Fruit fly (Drosophila melanogaster): Measurements from ENCODE around the gene CycY.

The CycY gene

DNA sequence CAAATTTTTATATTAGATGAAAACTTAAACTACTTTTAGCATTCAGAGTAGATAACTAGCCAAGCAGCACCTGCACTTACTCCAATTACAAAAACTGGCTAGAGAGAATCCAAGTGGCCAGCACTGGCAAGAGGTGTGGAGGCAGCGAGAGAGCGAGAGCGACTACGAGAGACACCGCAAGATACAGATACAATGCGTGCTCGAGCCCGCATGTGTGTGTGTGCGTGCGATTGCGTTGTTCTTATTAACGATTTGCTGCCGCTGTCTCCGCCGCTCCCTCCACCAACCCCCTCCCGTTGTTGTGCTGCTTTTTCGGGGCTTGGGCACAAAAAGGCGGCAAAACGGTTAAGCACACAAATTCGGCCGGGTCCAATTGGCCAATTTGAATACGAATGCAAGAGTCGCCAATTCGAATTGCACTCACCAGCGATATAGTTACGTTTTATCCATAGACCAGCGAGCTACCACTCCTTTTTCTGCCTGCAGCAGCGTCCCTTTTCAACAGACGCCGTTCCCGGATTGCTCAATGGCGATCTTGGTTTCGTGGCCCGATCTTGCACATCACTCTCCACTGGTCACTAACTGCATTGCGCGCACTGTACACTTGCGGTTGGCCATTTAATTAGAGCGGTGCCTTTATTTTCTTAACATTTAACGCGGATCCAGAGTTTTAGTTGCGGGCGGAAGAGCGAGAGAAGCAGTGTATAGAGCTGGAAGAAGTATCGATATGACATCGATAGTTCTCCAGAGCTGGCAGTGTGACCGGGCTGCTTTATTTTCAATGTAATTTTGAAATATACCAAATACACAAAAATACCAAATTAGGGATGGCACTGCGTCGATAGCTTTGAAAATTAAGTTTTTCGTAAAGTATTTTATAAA, 4.6 kb downstream of the CycY start, which contains the start of gene crol (continued):
- TF ChIP-seq CG8388 (GFP tag; optimal IDR thresholded peaks at IDR 0.05) (no peak), ci (GFP tag; IDR thresholded peaks at IDR 0.05) (peak; percentile 65), Fer2 (tag; optimal IDR thresholded peaks at IDR 0.05) (no peak), CG8089 (GFP tag; optimal IDR thresholded peaks at IDR 0.05) (no peak), CG4424 (GFP tag; optimal IDR thresholded peaks at IDR 0.05) (no peak), CG33213 (GFP tag; optimal IDR thresholded peaks at IDR 0.05) (peak; percentile 31), aop (GFP tag; IDR thresholded peaks at IDR 0.05) (peak; percentile 38; the same call in 1 of the 2 replicates), CG18599 (GFP tag; optimal IDR thresholded peaks at IDR 0.05) (no peak), Sin3A (optimal IDR thresholded peaks at IDR 0.05) (peak; percentile 63), D19A (tag; optimal IDR thresholded peaks at IDR 0.05) (no peak), B-H1 (GFP tag; IDR thresholded peaks at IDR 0.05) (no peak), CG3163 (GFP tag; optimal IDR thresholded peaks at IDR 0.05) (no peak), CG4730 (GFP tag; IDR thresholded peaks at IDR 0.05) (no peak), CG1603 (tag; optimal IDR thresholded peaks at IDR 0.05) (peak; percentile 59), lab (GFP tag; optimal IDR thresholded peaks at IDR 0.05) (peak; percentile 7), Xrp1 (GFP tag; IDR thresholded peaks at IDR 0.05) (peak; percentile 24; the same call in 1 of the 2 replicates), CG34224 (GFP tag; IDR thresholded peaks at IDR 0.05; ENCODE audit: partially characterized antibody) (peak; percentile 88), CG43689 (GFP tag; IDR thresholded peaks at IDR 0.05) (no peak), dimm (GFP tag; IDR thresholded peaks at IDR 0.05) (no peak), CG15269 (tag; optimal IDR thresholded peaks at IDR 0.05) (peak; percentile 1), gsb (GFP tag; IDR thresholded peaks at IDR 0.05) (no peak), CG6689 (GFP tag; IDR thresholded peaks at IDR 0.05) (0 out of 2 replicates have a peak, but pooled peaks have one; percentile 8), HmgD (GFP tag; optimal IDR thresholded peaks at IDR 0.05) (no peak), Hand (GFP tag; optimal IDR thresholded peaks at IDR 0.05) (no peak), Sry-β (GFP tag; optimal IDR thresholded peaks at IDR 0.05) (peak; percentile 94), abd-A (tag; optimal IDR thresholded peaks at IDR 0.05) (peak; percentile 80), CG3726 (GFP tag; IDR thresholded peaks at IDR 0.05) (no peak), CG5245 (GFP tag; optimal IDR thresholded peaks at IDR 0.05) (peak; percentile 6), CG11560 (tag; IDR thresholded peaks at IDR 0.05) (no peak), CG4707 (GFP tag; optimal IDR thresholded peaks at IDR 0.05) (no peak), Usf (GFP tag; optimal IDR thresholded peaks at IDR 0.05) (no peak), Stat92E (GFP tag; optimal IDR thresholded peaks at IDR 0.05) (no peak), Jarid2 (GFP tag; optimal IDR thresholded peaks at IDR 0.05) (no peak), CG6813 (GFP tag; optimal IDR thresholded peaks at IDR 0.05) (no peak), sisA (GFP tag; IDR thresholded peaks at IDR 0.05) (no peak), salm (tag; optimal IDR thresholded peaks at IDR 0.05) (no peak), CrebB (tag; optimal IDR thresholded peaks at IDR 0.05) (no peak), slp2 (GFP tag; optimal IDR thresholded peaks at IDR 0.05) (no peak), CG13296 (GFP tag; optimal IDR thresholded peaks at IDR 0.05) (no peak), Mad (GFP tag; optimal IDR thresholded peaks at IDR 0.05) (no peak), kay (GFP tag; optimal IDR thresholded peaks at IDR 0.05) (no peak), scrt (GFP tag; optimal IDR thresholded peaks at IDR 0.05) (no peak), btn (GFP tag; optimal IDR thresholded peaks at IDR 0.05) (no peak), NFAT (GFP tag; IDR thresholded peaks at IDR 0.05) (peak; percentile 53; the same call in 1 of the 2 replicates), CG8765 (GFP tag; IDR thresholded peaks at IDR 0.05) (no peak), ems (GFP tag; optimal IDR thresholded peaks at IDR 0.05) (no peak), MESR4 (GFP tag; optimal IDR thresholded peaks at IDR 0.05) (peak; percentile 89), pb (GFP tag; optimal IDR thresholded peaks at IDR 0.05) (no peak), CG6683 (GFP tag; optimal IDR thresholded peaks at IDR 0.05) (no peak)

Measured in whole organism, embryonic.